Fruit fly (Drosophila melanogaster): ENCODE data around the gene CG31313.

The CG31313 gene

dm6 chr3R:14558383-14558883 lies 8.8 kb downstream of the CG31313 start:
- TF ChIP-seq lola (GFP tag; optimal IDR thresholded peaks at IDR 0.05) (no peak), Hr78 (GFP tag; optimal IDR thresholded peaks at IDR 0.05) (no peak), CG9705 (GFP tag; optimal IDR thresholded peaks at IDR 0.05) (peak; percentile 11), jim (GFP tag; optimal IDR thresholded peaks at IDR 0.05) (no peak), GATAd (GFP tag; optimal IDR thresholded peaks at IDR 0.05) (no peak), sage (GFP tag; optimal IDR thresholded peaks at IDR 0.05) (no peak), fru (GFP tag; optimal IDR thresholded peaks at IDR 0.05) (peak; percentile 46), Vsx2 (GFP tag; optimal IDR thresholded peaks at IDR 0.05; ENCODE audit: partially characterized antibody) (no peak), Mio (GFP tag; optimal IDR thresholded peaks at IDR 0.05) (no peak), dmrt93B (GFP tag; optimal IDR thresholded peaks at IDR 0.05) (peak; percentile 24), usp (GFP tag; optimal IDR thresholded peaks at IDR 0.05) (no peak), Jra (GFP tag; optimal IDR thresholded peaks at IDR 0.05) (no peak), CrebA (GFP tag; optimal IDR thresholded peaks at IDR 0.05; ENCODE audit: borderline replicate concordance) (no peak), HLH106 (tag; optimal IDR thresholded peaks at IDR 0.05) (no peak), pan (optimal IDR thresholded peaks at IDR 0.05) (no peak), Rel (GFP tag; optimal IDR thresholded peaks at IDR 0.05) (no peak), Rel (tag; optimal IDR thresholded peaks at IDR 0.05) (no peak), Abd-B (GFP tag; optimal IDR thresholded peaks at IDR 0.05) (no peak), h (GFP tag; optimal IDR thresholded peaks at IDR 0.05) (peak; percentile 42), rgr (GFP tag; optimal IDR thresholded peaks at IDR 0.05) (peak; percentile 32), dl (GFP tag; optimal IDR thresholded peaks at IDR 0.05; ENCODE audit: insufficient read depth in 1 of 2, partially characterized antibody in 2 of 2) (no peak), woc (GFP tag; optimal IDR thresholded peaks at IDR 0.05) (no peak), CG32264 (GFP tag; optimal IDR thresholded peaks at IDR 0.05) (no peak), Dif (GFP tag; optimal IDR thresholded peaks at IDR 0.05; ENCODE audit: partially characterized antibody) (no peak), Hr83 (GFP tag; optimal IDR thresholded peaks at IDR 0.05; ENCODE audit: poor library complexity, severe bottlenecking) (no peak), foxo (GFP tag; optimal IDR thresholded peaks at IDR 0.05) (peak in 1 of 2 experiments; percentile 57), sv (GFP tag; optimal IDR thresholded peaks at IDR 0.05) (peak; percentile 85), psq (GFP tag; optimal IDR thresholded peaks at IDR 0.05) (no peak), OdsH (GFP tag; optimal IDR thresholded peaks at IDR 0.05) (peak; percentile 29), dsf (GFP tag; optimal IDR thresholded peaks at IDR 0.05; ENCODE audit: borderline replicate concordance) (no peak), brk (GFP tag; optimal IDR thresholded peaks at IDR 0.05) (no peak), Sp1 (GFP tag; optimal IDR thresholded peaks at IDR 0.05) (peak; percentile 43), N (GFP tag; optimal IDR thresholded peaks at IDR 0.05) (no peak), br (GFP tag; optimal IDR thresholded peaks at IDR 0.05) (peak; percentile 43), ey (GFP tag; optimal IDR thresholded peaks at IDR 0.05) (peak; percentile 10), Dfd (GFP tag; optimal IDR thresholded peaks at IDR 0.05) (no peak), Myc (optimal IDR thresholded peaks at IDR 0.05) (no peak), tai (GFP tag; optimal IDR thresholded peaks at IDR 0.05) (no peak), Hnf4 (GFP tag; optimal IDR thresholded peaks at IDR 0.05) (no peak)

dm6 chr3R:14557480-14558354 lies 9.5 kb downstream of the CG31313 start, which contains the start of gene Pde6:
Gene Pde6, minus strand, starts transcription at chr3R:14558304.
- peak; percentile 24 for TF ChIP-seq Sp1 (GFP tag; optimal IDR thresholded peaks at IDR 0.05)
- peak; percentile 61 for TF ChIP-seq Dif (GFP tag; optimal IDR thresholded peaks at IDR 0.05; ENCODE audit: partially characterized antibody)
- no peak for TF ChIP-seq lola (GFP tag; optimal IDR thresholded peaks at IDR 0.05)
- TF ChIP-seq Rel (GFP tag; optimal IDR thresholded peaks at IDR 0.05) = peak; percentile 17
- TF ChIP-seq Rel (tag; optimal IDR thresholded peaks at IDR 0.05) = no peak
- peak; percentile 8 for TF ChIP-seq Vsx2 (GFP tag; optimal IDR thresholded peaks at IDR 0.05; ENCODE audit: partially characterized antibody)
- TF ChIP-seq fru (GFP tag; optimal IDR thresholded peaks at IDR 0.05) = no peak
- no peak for TF ChIP-seq Jra (GFP tag; optimal IDR thresholded peaks at IDR 0.05)
- no peak for TF ChIP-seq Hnf4 (GFP tag; optimal IDR thresholded peaks at IDR 0.05)
- peak; percentile 22 to 34 for TF ChIP-seq dl (GFP tag; optimal IDR thresholded peaks at IDR 0.05; ENCODE audit: insufficient read depth in 1 of 2, partially characterized antibody in 2 of 2)
- TF ChIP-seq psq (GFP tag; optimal IDR thresholded peaks at IDR 0.05) = peak; percentile 19
- peak; percentile 11 for TF ChIP-seq Dfd (GFP tag; optimal IDR thresholded peaks at IDR 0.05)
- no peak for TF ChIP-seq Abd-B (GFP tag; optimal IDR thresholded peaks at IDR 0.05)
